Fruit fly (Drosophila melanogaster): Measurements from ENCODE around the gene CG13875.

DNA sequence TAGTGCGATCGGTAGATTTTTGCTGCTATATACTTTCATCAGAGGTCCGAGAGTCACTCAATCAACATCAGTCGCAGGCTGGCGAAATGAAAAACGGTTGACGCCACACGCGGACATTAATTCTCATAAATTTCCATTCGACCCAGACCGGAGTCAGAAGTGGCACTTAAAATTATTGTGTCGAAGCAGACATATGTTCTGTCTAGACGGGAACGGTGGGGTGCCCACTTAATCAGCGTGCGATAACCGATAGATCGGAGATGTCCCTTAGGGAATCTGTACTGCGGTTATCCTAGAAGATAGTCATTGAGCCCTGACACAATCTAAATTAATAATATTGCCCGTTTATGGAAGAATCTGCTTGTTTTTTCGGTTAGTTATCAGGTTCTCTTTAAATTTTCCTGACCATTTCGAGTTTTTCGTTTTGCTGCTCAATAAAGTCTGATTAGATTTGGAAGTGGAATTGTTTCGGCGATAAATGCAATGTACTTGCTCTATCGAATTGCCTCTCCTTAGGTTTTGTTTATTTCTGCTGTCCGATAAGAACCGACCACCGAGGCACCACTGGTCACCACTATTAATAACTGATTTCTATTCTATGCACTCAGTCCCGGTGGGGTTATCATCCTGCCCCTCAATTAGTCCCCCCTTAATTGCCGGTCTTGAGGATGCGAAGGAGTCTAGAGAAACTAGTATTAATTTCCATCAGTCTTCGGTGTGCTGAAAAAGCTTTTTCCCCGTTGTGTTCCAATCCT, 17.7 kb upstream of the CG13875 start:
- TF ChIP-seq Hmx (GFP tag; optimal IDR thresholded peaks at IDR 0.05) (no peak), Chrac-16 (GFP tag; optimal IDR thresholded peaks at IDR 0.05) (no peak), Hand (GFP tag; optimal IDR thresholded peaks at IDR 0.05) (no peak)

All from whole organism, embryonic.